Worm (Caenorhabditis elegans) whole organism, L2 larva: ENCODE measurements around the gene T07E3.2.
A peak's percentile ranks its signal among the peaks of the same experiment; 100 is the strongest.

ENCODE experiments used
- C34F6.9 ChIP-seq: fragments of 150-350 bp; optimal IDR thresholded peaks from 2 replicates; lab custom pipeline; 2014; ENCODE audit warnings: missing biosample characterization, missing genetic modification characterization
- F13H6.1 ChIP-seq: sonication (generic microtip); optimal IDR thresholded peaks from 2 replicates; lab custom pipeline; 2016; ENCODE audit warnings: missing genetic modification characterization, missing compliant biosample characterization
- R02D3.7 ChIP-seq: fragments of 150-350 bp; optimal IDR thresholded peaks from 2 replicates; lab custom pipeline; 2014; ENCODE audit warnings: missing biosample characterization, missing genetic modification characterization
- Y55F3AM.14 ChIP-seq: fragments of 200-800 bp; sonication (Bioruptor generic); optimal IDR thresholded peaks from 2 replicates; lab custom pipeline; 2018; ENCODE audit warnings: mild to moderate bottlenecking, missing genetic modification characterization, missing compliant biosample characterization
- ZK546.5 ChIP-seq: sonication (generic microtip); optimal IDR thresholded peaks from 2 replicates; lab custom pipeline; 2017; ENCODE audit warnings: missing biosample characterization, missing genetic modification characterization
- alr-1 ChIP-seq: fragments of 150-350 bp; optimal IDR thresholded peaks from 2 replicates; lab custom pipeline; 2014; ENCODE audit warnings: missing biosample characterization, missing genetic modification characterization
- aly-2 ChIP-seq: fragments of 150-350 bp; optimal IDR thresholded peaks from 2 replicates; lab custom pipeline; 2014; ENCODE audit warnings: missing biosample characterization, missing genetic modification characterization
- ama-1 ChIP-seq: fragments of 150-350 bp; optimal IDR thresholded peaks from 2 replicates; lab custom pipeline; 2018; ENCODE audit warnings: inconsistent platforms
- blmp-1 ChIP-seq: sonication (generic microtip); optimal IDR thresholded peaks from 2 replicates; lab custom pipeline; 2017; ENCODE audit warnings: missing genetic modification characterization, mild to moderate bottlenecking, missing compliant biosample characterization, antibody characterized with exemption, moderate library complexity; ENCODE audit not compliant: insufficient read depth
- ceh-16 ChIP-seq: fragments of 150-350 bp; optimal IDR thresholded peaks from 2 replicates; lab custom pipeline; 2014; ENCODE audit warnings: missing biosample characterization, missing genetic modification characterization
- ceh-82 ChIP-seq: fragments of 150-350 bp; optimal IDR thresholded peaks from 2 replicates; lab custom pipeline; 2014; ENCODE audit warnings: missing biosample characterization, missing genetic modification characterization
- crh-2 ChIP-seq: sonication (generic microtip); optimal IDR thresholded peaks from 2 replicates; lab custom pipeline; 2017; ENCODE audit warnings: missing biosample characterization, missing genetic modification characterization
- dmd-4 ChIP-seq: sonication (generic microtip); optimal IDR thresholded peaks from 2 replicates; lab custom pipeline; 2017; ENCODE audit warnings: missing biosample characterization, missing genetic modification characterization
- egl-27 ChIP-seq: sonication (generic microtip); optimal IDR thresholded peaks from 3 replicates; lab custom pipeline; 2017; ENCODE audit warnings: missing biosample characterization, missing genetic modification reagents, missing genetic modification characterization
- elt-1 ChIP-seq: fragments of 150-350 bp; optimal IDR thresholded peaks from 2 replicates; lab custom pipeline; 2014; ENCODE audit warnings: missing biosample characterization, missing genetic modification characterization
- elt-3 ChIP-seq: sonication (generic microtip); optimal IDR thresholded peaks from 2 replicates; lab custom pipeline; 2017; ENCODE audit warnings: missing biosample characterization, missing genetic modification characterization
- fos-1 ChIP-seq: fragments of 150-350 bp; optimal IDR thresholded peaks from 2 replicates; lab custom pipeline; 2014; ENCODE audit warnings: missing biosample characterization, missing genetic modification characterization
- gmeb-1 ChIP-seq: fragments of 150-350 bp; optimal IDR thresholded peaks from 2 replicates; lab custom pipeline; 2014; ENCODE audit warnings: missing biosample characterization, missing genetic modification characterization
- lin-13 ChIP-seq: fragments of 150-350 bp; optimal IDR thresholded peaks from 2 replicates; lab custom pipeline; 2014; ENCODE audit warnings: missing biosample characterization, missing genetic modification reagents, missing genetic modification characterization
- lin-39 ChIP-seq: fragments of 150-350 bp; optimal IDR thresholded peaks from 2 replicates; lab custom pipeline; 2014; ENCODE audit warnings: missing biosample characterization, missing genetic modification reagents, missing genetic modification characterization
- lsy-2 ChIP-seq, 2 experiments: fragments of 150-350 bp in 1 of 2; sonication (generic microtip) in 1 of 2; optimal IDR thresholded peaks; 2 replicates each; lab custom pipeline; 2014 to 2017; ENCODE audit warnings: missing biosample characterization in 2 of 2, missing genetic modification characterization in 2 of 2
- mab-5 ChIP-seq: fragments of 150-350 bp; optimal IDR thresholded peaks from 2 replicates; lab custom pipeline; 2014; ENCODE audit warnings: missing biosample characterization, missing genetic modification characterization
- mbf-1 ChIP-seq: sonication (generic microtip); optimal IDR thresholded peaks from 2 replicates; lab custom pipeline; 2017; ENCODE audit warnings: missing biosample characterization, missing genetic modification characterization
- nhr-10 ChIP-seq: sonication (generic microtip); optimal IDR thresholded peaks from 2 replicates; lab custom pipeline; 2017; ENCODE audit warnings: missing biosample characterization, missing genetic modification characterization
- nhr-11 ChIP-seq: fragments of 150-350 bp; optimal IDR thresholded peaks from 2 replicates; lab custom pipeline; 2014; ENCODE audit warnings: missing biosample characterization, missing genetic modification characterization
- nhr-12 ChIP-seq: fragments of 150-350 bp; optimal IDR thresholded peaks from 2 replicates; lab custom pipeline; 2014; ENCODE audit warnings: missing biosample characterization, missing genetic modification characterization
- nhr-129 ChIP-seq: fragments of 150-350 bp; optimal IDR thresholded peaks from 2 replicates; lab custom pipeline; 2014; ENCODE audit warnings: missing biosample characterization, missing genetic modification characterization
- nhr-21 ChIP-seq: fragments of 150-350 bp; optimal IDR thresholded peaks from 2 replicates; lab custom pipeline; 2014; ENCODE audit warnings: missing biosample characterization, missing genetic modification characterization
- nhr-23 ChIP-seq: fragments of 150-350 bp; optimal IDR thresholded peaks from 2 replicates; lab custom pipeline; 2014; ENCODE audit warnings: missing biosample characterization, missing genetic modification reagents, missing genetic modification characterization
- nhr-237 ChIP-seq: fragments of 150-350 bp; optimal IDR thresholded peaks from 2 replicates; lab custom pipeline; 2014; ENCODE audit warnings: missing biosample characterization, missing genetic modification characterization
- nhr-6 ChIP-seq: fragments of 150-350 bp; optimal IDR thresholded peaks from 2 replicates; lab custom pipeline; 2014; ENCODE audit warnings: missing biosample characterization, missing genetic modification characterization
- nhr-77 ChIP-seq: fragments of 150-350 bp; optimal IDR thresholded peaks from 2 replicates; lab custom pipeline; 2014; ENCODE audit warnings: missing biosample characterization, missing genetic modification characterization
- peb-1 ChIP-seq: fragments of 150-350 bp; optimal IDR thresholded peaks from 2 replicates; lab custom pipeline; 2014; ENCODE audit warnings: missing biosample characterization, missing genetic modification characterization
- sem-4 ChIP-seq: fragments of 150-350 bp; optimal IDR thresholded peaks from 2 replicates; lab custom pipeline; 2014; ENCODE audit warnings: missing biosample characterization, missing genetic modification reagents, missing genetic modification characterization
- skn-1 ChIP-seq: sonication (generic microtip); optimal IDR thresholded peaks from 2 replicates; lab custom pipeline; 2017; ENCODE audit warnings: missing biosample characterization, missing genetic modification characterization
- sma-3 ChIP-seq: sonication (generic microtip); optimal IDR thresholded peaks from 2 replicates; lab custom pipeline; 2016; ENCODE audit warnings: missing genetic modification reagents, missing genetic modification characterization, missing compliant biosample characterization
- sma-9 ChIP-seq, 2 experiments: fragments of 150-350 bp in 1 of 2; sonication (generic microtip) in 1 of 2; optimal IDR thresholded peaks; 2 replicates each; lab custom pipeline; 2014 to 2016; ENCODE audit warnings: missing genetic modification characterization in 2 of 2, mild to moderate bottlenecking in 1 of 2, missing biosample characterization in 1 of 2, missing compliant biosample characterization in 1 of 2, missing genetic modification reagents in 1 of 2, moderate library complexity in 1 of 2
- snpc-4 ChIP-seq: fragments of 150-350 bp; optimal IDR thresholded peaks from 2 replicates; lab custom pipeline; 2014; ENCODE audit warnings: missing biosample characterization, missing genetic modification characterization
- unc-55 ChIP-seq: fragments of 150-350 bp; sonication (generic microtip); optimal IDR thresholded peaks from 3 replicates; lab custom pipeline; 2014; ENCODE audit warnings: missing biosample characterization, missing genetic modification reagents, missing genetic modification characterization
- unc-62 ChIP-seq: fragments of 150-350 bp; optimal IDR thresholded peaks from 2 replicates; lab custom pipeline; 2014; ENCODE audit warnings: missing biosample characterization, missing genetic modification reagents, missing genetic modification characterization
- zag-1 ChIP-seq: fragments of 150-350 bp; optimal IDR thresholded peaks from 2 replicates; lab custom pipeline; 2014; ENCODE audit warnings: missing biosample characterization, missing genetic modification characterization
- ztf-1 ChIP-seq: fragments of 200-800 bp; sonication (Bioruptor generic); conservative IDR thresholded peaks from 2 replicates; pipeline ENCODE4 v1.3.6; 2022; ENCODE audit warnings: missing genetic modification characterization, missing compliant biosample characterization
- ztf-4 ChIP-seq: fragments of 150-350 bp; optimal IDR thresholded peaks from 2 replicates; lab custom pipeline; 2014; ENCODE audit warnings: missing biosample characterization, missing genetic modification characterization

The T07E3.2 gene

ce11 chrIII:6857390-6857848 lies 49.1 kb upstream of the T07E3.2 start (continued):
- TF ChIP-seq zag-1 (tag; lab: Kevin White, UChicago) = no peak
- no peak for TF ChIP-seq lin-13 (GFP tag; lab: Kevin White, UChicago)
- TF ChIP-seq, all 48 proteins: peak for 11

- TF ChIP-seq dmd-4 (tag; lab: Kevin White, UChicago) (no peak), lin-13 (GFP tag; lab: Kevin White, UChicago) (no peak), ama-1 (lab: Kevin White, UChicago) (no peak), C34F6.9 (tag; lab: Kevin White, UChicago) (no peak), nhr-10 (tag; lab: Kevin White, UChicago) (no peak), skn-1 (no peak), lin-39 (tag; lab: Kevin White, UChicago) (no peak), alr-1 (tag; lab: Kevin White, UChicago) (no peak), ztf-4 (tag; lab: Kevin White, UChicago) (no peak), sem-4 (no peak), nhr-237 (no peak)
- TF ChIP-seq, all 48 proteins: peak for 0
Observed at ce11 chrIII:6859482-6859881, 47.0 kb upstream of the T07E3.2 start, which contains the start of gene clec-158. Gene clec-158 (minus strand): TSS chrIII:6859582.

- TF ChIP-seq nhr-237 = no peak
- no peak for TF ChIP-seq R02D3.7 (tag; lab: Kevin White, UChicago)
- no peak for TF ChIP-seq nhr-77
- TF ChIP-seq Y55F3AM.14 = no peak
- TF ChIP-seq blmp-1 (tag; lab: Kevin White, UChicago) = peak; percentile 86
- TF ChIP-seq unc-62 (GFP tag; lab: Kevin White, UChicago) = no peak
- TF ChIP-seq snpc-4 = no peak
- peak in 1 of 2 experiments; percentile 5 for TF ChIP-seq lsy-2 (tag; optimal IDR thresholded peaks at IDR 0.05; lab: Kevin White, UChicago)
- peak; percentile 49 for TF ChIP-seq C34F6.9 (tag; lab: Kevin White, UChicago)
- TF ChIP-seq peb-1 (tag; lab: Kevin White, UChicago) = no peak
- peak; percentile 1 for TF ChIP-seq nhr-129 (tag; lab: Kevin White, UChicago)
- no peak for TF ChIP-seq F13H6.1 (tag; lab: Kevin White, UChicago)
- no peak for TF ChIP-seq nhr-12 (tag; lab: Kevin White, UChicago)
- no peak for TF ChIP-seq mbf-1 (tag; lab: Kevin White, UChicago)
- TF ChIP-seq sma-9 (GFP tag; optimal IDR thresholded peaks at IDR 0.05; lab: Kevin White, UChicago) = peak; percentile 12
- TF ChIP-seq sma-9 (tag; optimal IDR thresholded peaks at IDR 0.05; lab: Kevin White, UChicago) = no peak
- TF ChIP-seq fos-1 (tag; lab: Kevin White, UChicago) = peak; percentile 92
- no peak for TF ChIP-seq ZK546.5 (tag; lab: Kevin White, UChicago)
- TF ChIP-seq egl-27 = no peak
- TF ChIP-seq nhr-11 (tag; lab: Kevin White, UChicago) = no peak
- TF ChIP-seq ztf-1 (GFP tag; lab: Robert Waterston, UW) = no peak
- no peak for TF ChIP-seq ceh-16
- peak; percentile 12 for TF ChIP-seq gmeb-1 (tag; lab: Kevin White, UChicago)
- TF ChIP-seq crh-2 (tag; lab: Kevin White, UChicago) = peak; percentile 19
- no peak for TF ChIP-seq aly-2
- no peak for TF ChIP-seq elt-1 (tag; lab: Kevin White, UChicago)
- no peak for TF ChIP-seq nhr-21 (tag; lab: Kevin White, UChicago)
- TF ChIP-seq ztf-4 (tag; lab: Kevin White, UChicago) = no peak
- no peak for TF ChIP-seq ceh-82 (tag; lab: Kevin White, UChicago)
Observed at ce11 chrIII:6863901-6864300, 42.6 kb upstream of the T07E3.2 start, which contains the start of gene sma-3. Gene sma-3 (minus strand): TSS chrIII:6863968.

DNA sequence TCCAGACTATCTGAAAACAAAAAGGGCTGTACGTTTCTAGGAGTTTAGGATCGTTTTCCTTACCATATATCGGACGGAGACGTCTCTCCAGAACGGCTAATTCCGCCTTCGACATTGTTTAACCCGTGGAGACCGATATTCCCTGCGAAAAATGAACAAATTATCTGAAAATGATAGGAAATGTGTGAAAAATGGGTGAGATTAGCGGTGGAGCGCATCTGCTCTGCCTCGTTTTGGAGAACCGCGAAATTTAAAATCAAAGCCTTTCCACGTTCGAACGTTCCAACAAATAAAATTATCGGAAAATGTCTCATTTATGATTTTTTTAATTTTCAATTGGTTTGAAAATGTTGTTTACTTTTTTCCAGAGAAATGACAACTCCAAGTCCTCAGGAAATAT lies 37.2 kb upstream of the T07E3.2 start, which contains the start of the genes cra-1 and kbp-1:
Gene cra-1 (minus strand): TSS at position 193 of the 400 bp plus-strand sequence.
Gene kbp-1 (plus strand): TSS at position 366 of the 400 bp plus-strand sequence.
- TF ChIP-seq skn-1 (no peak), fos-1 (tag; lab: Kevin White, UChicago) (no peak), ceh-82 (tag; lab: Kevin White, UChicago) (no peak), alr-1 (tag; lab: Kevin White, UChicago) (no peak), nhr-21 (tag; lab: Kevin White, UChicago) (no peak), Y55F3AM.14 (no peak), snpc-4 (no peak), lin-39 (tag; lab: Kevin White, UChicago) (no peak), nhr-23 (tag; lab: Kevin White, UChicago) (no peak), sem-4 (no peak), ama-1 (lab: Kevin White, UChicago) (no peak), nhr-77 (no peak), gmeb-1 (tag; lab: Kevin White, UChicago) (peak; percentile 83), F13H6.1 (tag; lab: Kevin White, UChicago) (no peak), C34F6.9 (tag; lab: Kevin White, UChicago) (peak; percentile 66), ztf-4 (tag; lab: Kevin White, UChicago) (no peak), sma-3 (GFP tag; lab: Kevin White, UChicago) (no peak), nhr-129 (tag; lab: Kevin White, UChicago) (peak; percentile 70), lsy-2 (tag; optimal IDR thresholded peaks at IDR 0.05; lab: Kevin White, UChicago) (peak; percentile 1 to 59), unc-55 (GFP tag; lab: Kevin White, UChicago) (peak; percentile 64), nhr-6 (tag; lab: Kevin White, UChicago) (no peak), nhr-237 (no peak), R02D3.7 (tag; lab: Kevin White, UChicago) (no peak), blmp-1 (tag; lab: Kevin White, UChicago) (no peak), nhr-10 (tag; lab: Kevin White, UChicago) (no peak), elt-3 (no peak), ztf-1 (GFP tag; lab: Robert Waterston, UW) (no peak), aly-2 (no peak), lin-13 (GFP tag; lab: Kevin White, UChicago) (peak; percentile 17), mab-5 (tag; lab: Kevin White, UChicago) (no peak), nhr-11 (tag; lab: Kevin White, UChicago) (no peak), mbf-1 (tag; lab: Kevin White, UChicago) (no peak), sma-9 (GFP tag; optimal IDR thresholded peaks at IDR 0.05; lab: Kevin White, UChicago) (no peak), sma-9 (tag; optimal IDR thresholded peaks at IDR 0.05; lab: Kevin White, UChicago) (no peak)
